Fruit fly (Drosophila melanogaster): ENCODE results near the gene GstD2.

Gene GstD2

dm6 chr3R:12347659-12348058 lies 24.1 kb upstream of the GstD2 start:
- TF ChIP-seq CG32121 (GFP tag; IDR thresholded peaks at IDR 0.05) (no peak), Pif1B (GFP tag; optimal IDR thresholded peaks at IDR 0.05) (no peak), CG12605 (GFP tag; IDR thresholded peaks at IDR 0.05) (no peak), Pif1A (GFP tag; optimal IDR thresholded peaks at IDR 0.05) (no peak), CG10348 (GFP tag; IDR thresholded peaks at IDR 0.05) (no peak)

dm6 chr3R:12350497-12350896 lies 21.3 kb upstream of the GstD2 start, which contains the start of gene CG10038:
Gene CG10038 (minus strand): TSS chr3R:12350644.
- TF ChIP-seq CG17806 (tag; optimal IDR thresholded peaks at IDR 0.05) (peak; percentile 5), CG13204 (GFP tag; optimal IDR thresholded peaks at IDR 0.05) (no peak), gl (tag; optimal IDR thresholded peaks at IDR 0.05) (no peak), Pif1B (GFP tag; optimal IDR thresholded peaks at IDR 0.05) (no peak), D1 (tag; optimal IDR thresholded peaks at IDR 0.05) (peak; percentile 55), CG4496 (GFP tag; IDR thresholded peaks at IDR 0.05) (peak; percentile 35; the same call in 1 of the 3 replicates), CG15710 (tag; optimal IDR thresholded peaks at IDR 0.05) (no peak)

- no peak for TF ChIP-seq CG13204 (GFP tag; optimal IDR thresholded peaks at IDR 0.05)
- no peak for TF ChIP-seq CG12605 (GFP tag; IDR thresholded peaks at IDR 0.05)
- no peak for TF ChIP-seq CG15710 (tag; optimal IDR thresholded peaks at IDR 0.05)
- no peak for TF ChIP-seq CG32121 (GFP tag; IDR thresholded peaks at IDR 0.05)
- TF ChIP-seq gl (tag; optimal IDR thresholded peaks at IDR 0.05) = no peak
- TF ChIP-seq Ets98B (GFP tag; IDR thresholded peaks at IDR 0.05) = no peak
- no peak for TF ChIP-seq CG17806 (tag; optimal IDR thresholded peaks at IDR 0.05)
- TF ChIP-seq D1 (tag; optimal IDR thresholded peaks at IDR 0.05) = no peak
- no peak for TF ChIP-seq CG8301 (tag; optimal IDR thresholded peaks at IDR 0.05)
- no peak for TF ChIP-seq fd96Ca (GFP tag; IDR thresholded peaks at IDR 0.05)
- TF ChIP-seq CG9948 (tag; optimal IDR thresholded peaks at IDR 0.05) = no peak
- no peak for TF ChIP-seq rn (GFP tag; IDR thresholded peaks at IDR 0.05)
- no peak for TF ChIP-seq Pif1A (GFP tag; optimal IDR thresholded peaks at IDR 0.05)
- TF ChIP-seq Snoo (tag; optimal IDR thresholded peaks at IDR 0.05) = no peak
- TF ChIP-seq CG34367 (tag; optimal IDR thresholded peaks at IDR 0.05) = no peak
- no peak for TF ChIP-seq CG4496 (GFP tag; IDR thresholded peaks at IDR 0.05)
- no peak for TF ChIP-seq CG10348 (GFP tag; IDR thresholded peaks at IDR 0.05)
- no peak for TF ChIP-seq CG14655 (GFP tag; optimal IDR thresholded peaks at IDR 0.05)
- no peak for TF ChIP-seq Pif1B (GFP tag; optimal IDR thresholded peaks at IDR 0.05)
- TF ChIP-seq EcR (GFP tag; optimal IDR thresholded peaks at IDR 0.05) = no peak
Observed at dm6 chr3R:12352003-12352402, 19.8 kb upstream of the GstD2 start, which contains the start of gene CG10041. Gene CG10041 (minus strand): TSS chr3R:12352103.

- TF ChIP-seq rn (GFP tag; IDR thresholded peaks at IDR 0.05) (no peak), CG14655 (GFP tag; optimal IDR thresholded peaks at IDR 0.05) (no peak), CG15710 (tag; optimal IDR thresholded peaks at IDR 0.05) (no peak), CG10348 (GFP tag; IDR thresholded peaks at IDR 0.05) (no peak), CG4496 (GFP tag; IDR thresholded peaks at IDR 0.05) (no peak), CG9948 (tag; optimal IDR thresholded peaks at IDR 0.05) (no peak), D1 (tag; optimal IDR thresholded peaks at IDR 0.05) (no peak), CG13204 (GFP tag; optimal IDR thresholded peaks at IDR 0.05) (no peak), Pif1A (GFP tag; optimal IDR thresholded peaks at IDR 0.05) (no peak), CG17806 (tag; optimal IDR thresholded peaks at IDR 0.05) (no peak), CG34367 (tag; optimal IDR thresholded peaks at IDR 0.05) (no peak), CG8301 (tag; optimal IDR thresholded peaks at IDR 0.05) (no peak), CG12605 (GFP tag; IDR thresholded peaks at IDR 0.05) (no peak)
Observed at dm6 chr3R:12356044-12356443, 15.7 kb upstream of the GstD2 start, which contains the start of gene MBD-R2. Gene MBD-R2 (minus strand): TSS chr3R:12356265.

dm6 chr3R:12359837-12360236 lies 11.9 kb upstream of the GstD2 start, which contains the start of gene CG4115:
Gene CG4115 (plus strand): TSS chr3R:12360008.
- TF ChIP-seq Ets98B (GFP tag; IDR thresholded peaks at IDR 0.05) (peak; percentile 33; the same call in 1 of the 2 replicates), Pif1A (GFP tag; optimal IDR thresholded peaks at IDR 0.05) (no peak)

dm6 chr3R:12361962-12362497 lies 9.7 kb upstream of the GstD2 start:
- TF ChIP-seq CG4496 (GFP tag; IDR thresholded peaks at IDR 0.05) (no peak), Pif1A (GFP tag; optimal IDR thresholded peaks at IDR 0.05) (no peak), CG8159 (tag; optimal IDR thresholded peaks at IDR 0.05) (no peak), CG13204 (GFP tag; optimal IDR thresholded peaks at IDR 0.05) (no peak), CG12605 (GFP tag; IDR thresholded peaks at IDR 0.05) (no peak), fd96Ca (GFP tag; IDR thresholded peaks at IDR 0.05) (no peak), CG17806 (tag; optimal IDR thresholded peaks at IDR 0.05) (no peak), rn (GFP tag; IDR thresholded peaks at IDR 0.05) (no peak), Pif1B (GFP tag; optimal IDR thresholded peaks at IDR 0.05) (no peak), CG8301 (tag; optimal IDR thresholded peaks at IDR 0.05) (no peak), Ets98B (GFP tag; IDR thresholded peaks at IDR 0.05) (no peak), CG10348 (GFP tag; IDR thresholded peaks at IDR 0.05) (no peak), D1 (tag; optimal IDR thresholded peaks at IDR 0.05) (no peak)

- TF ChIP-seq EcR (GFP tag; optimal IDR thresholded peaks at IDR 0.05) = no peak
- no peak for TF ChIP-seq D1 (tag; optimal IDR thresholded peaks at IDR 0.05)
- no peak for TF ChIP-seq CG13204 (GFP tag; optimal IDR thresholded peaks at IDR 0.05)
- no peak for TF ChIP-seq CG12605 (GFP tag; IDR thresholded peaks at IDR 0.05)
- no peak for TF ChIP-seq CG9948 (tag; optimal IDR thresholded peaks at IDR 0.05)
- TF ChIP-seq CG17806 (tag; optimal IDR thresholded peaks at IDR 0.05) = no peak
- no peak for TF ChIP-seq CG10348 (GFP tag; IDR thresholded peaks at IDR 0.05)
- no peak for TF ChIP-seq CG32121 (GFP tag; IDR thresholded peaks at IDR 0.05)
- no peak for TF ChIP-seq CG8159 (tag; optimal IDR thresholded peaks at IDR 0.05)
- no peak for TF ChIP-seq CG4496 (GFP tag; IDR thresholded peaks at IDR 0.05)
- no peak for TF ChIP-seq rn (GFP tag; IDR thresholded peaks at IDR 0.05)
- no peak for TF ChIP-seq CG14655 (GFP tag; optimal IDR thresholded peaks at IDR 0.05)
- TF ChIP-seq Pif1A (GFP tag; optimal IDR thresholded peaks at IDR 0.05) = no peak
- no peak for TF ChIP-seq CG15710 (tag; optimal IDR thresholded peaks at IDR 0.05)
- no peak for TF ChIP-seq Snoo (tag; optimal IDR thresholded peaks at IDR 0.05)
- TF ChIP-seq Ets98B (GFP tag; IDR thresholded peaks at IDR 0.05) = no peak
- no peak for TF ChIP-seq fd96Ca (GFP tag; IDR thresholded peaks at IDR 0.05)
- no peak for TF ChIP-seq gl (tag; optimal IDR thresholded peaks at IDR 0.05)
- TF ChIP-seq CG34367 (tag; optimal IDR thresholded peaks at IDR 0.05) = no peak
Observed at dm6 chr3R:12363544-12363943, 8.2 kb upstream of the GstD2 start.
